Worm (Caenorhabditis elegans) whole organism, L4 larva: ENCODE data around the gene Y71H2AM.14.

Experiments
- D1046.2 ChIP-seq: fragments of 200-800 bp; sonication (Bioruptor generic); IDR thresholded peaks from 2 replicates; pipeline ENCODE4 v1.3.6; 2022; ENCODE audit warnings: missing genetic modification characterization, missing compliant biosample characterization
- F37D6.2 ChIP-seq: sonication (generic microtip); optimal IDR thresholded peaks from 2 replicates; lab custom pipeline; 2016; ENCODE audit warnings: mild to moderate bottlenecking, missing genetic modification characterization, missing compliant biosample characterization
- R02D3.7 ChIP-seq: fragments of 150-350 bp; sonication (generic microtip); optimal IDR thresholded peaks from 3 replicates; lab custom pipeline; 2014; ENCODE audit warnings: missing biosample characterization, missing genetic modification characterization
- T20F7.1 ChIP-seq: fragments of 200-800 bp; sonication (Bioruptor generic); optimal IDR thresholded peaks from 2 replicates; lab custom pipeline; 2018; ENCODE audit warnings: mild to moderate bottlenecking, missing genetic modification characterization, missing compliant biosample characterization
- Y105C5A.15 ChIP-seq: fragments of 200-800 bp; sonication (Bioruptor generic); IDR thresholded peaks from 2 replicates; pipeline ENCODE4 v1.3.6; 2022; ENCODE audit warnings: missing genetic modification characterization, missing compliant biosample characterization
- Y48G9A.11 ChIP-seq: fragments of 200-800 bp; sonication (Bioruptor generic); IDR thresholded peaks from 2 replicates; pipeline ENCODE4 v1.3.6; 2022; ENCODE audit warnings: missing genetic modification reagents, missing genetic modification characterization, missing compliant biosample characterization
- ZK337.2 ChIP-seq: fragments of 200-800 bp; sonication (Bioruptor generic); IDR thresholded peaks from 2 replicates; pipeline ENCODE4 v1.3.6; 2022; ENCODE audit warnings: missing genetic modification reagents, missing genetic modification characterization, missing compliant biosample characterization
- aha-1 ChIP-seq: fragments of 150-350 bp; peaks from one replicate; lab custom pipeline; 2014; ENCODE audit warnings: missing biosample characterization, missing genetic modification characterization
- aly-2 ChIP-seq: sonication (generic microtip); optimal IDR thresholded peaks from 2 replicates; lab custom pipeline; 2018; ENCODE audit warnings: missing biosample characterization, missing genetic modification characterization
- ceh-20 ChIP-seq: fragments of 200-800 bp; sonication (Bioruptor generic); IDR thresholded peaks from 2 replicates; pipeline ENCODE4 v1.3.6; 2022; ENCODE audit warnings: missing genetic modification reagents, missing genetic modification characterization, missing compliant biosample characterization
- ceh-32 ChIP-seq: sonication (generic microtip); optimal IDR thresholded peaks from 2 replicates; lab custom pipeline; 2016; ENCODE audit warnings: mild to moderate bottlenecking, missing genetic modification characterization, missing compliant biosample characterization; ENCODE audit not compliant: poor library complexity
- cey-2 ChIP-seq: sonication (generic microtip); optimal IDR thresholded peaks from 3 replicates; lab custom pipeline; 2017; ENCODE audit warnings: missing genetic modification characterization, mild to moderate bottlenecking, missing compliant biosample characterization, antibody characterized with exemption, borderline replicate concordance; ENCODE audit not compliant: insufficient read depth
- daf-19 ChIP-seq: fragments of 200-800 bp; sonication (Bioruptor generic); conservative IDR thresholded peaks from 2 replicates; pipeline ENCODE4 v1.3.6; 2022; ENCODE audit warnings: missing genetic modification characterization, missing compliant biosample characterization
- dmd-6 ChIP-seq: fragments of 200-800 bp; sonication (Bioruptor generic); IDR thresholded peaks from 2 replicates; pipeline ENCODE4 v1.3.6; 2022; ENCODE audit warnings: missing genetic modification reagents, missing genetic modification characterization, missing compliant biosample characterization
- dve-1 ChIP-seq: sonication (generic microtip); optimal IDR thresholded peaks from 2 replicates; lab custom pipeline; 2017; ENCODE audit warnings: antibody characterized with exemption, mild to moderate bottlenecking, missing genetic modification characterization, missing compliant biosample characterization; ENCODE audit not compliant: insufficient read depth
- fos-1 ChIP-seq: fragments of 150-350 bp; optimal IDR thresholded peaks from 2 replicates; lab custom pipeline; 2014; ENCODE audit warnings: missing biosample characterization, missing genetic modification characterization
- gei-8 ChIP-seq: fragments of 200-800 bp; sonication (Bioruptor generic); optimal IDR thresholded peaks from 2 replicates; lab custom pipeline; 2018; ENCODE audit warnings: mild to moderate bottlenecking, missing genetic modification characterization, missing compliant biosample characterization
- hmg-1.1 ChIP-seq: fragments of 200-800 bp; sonication (Bioruptor generic); IDR thresholded peaks from 2 replicates; pipeline ENCODE4 v1.3.6; 2022; ENCODE audit warnings: missing genetic modification reagents, missing genetic modification characterization, missing compliant biosample characterization
- jun-1 ChIP-seq: fragments of 150-350 bp; optimal IDR thresholded peaks from 2 replicates; lab custom pipeline; 2014; ENCODE audit warnings: missing biosample characterization, missing genetic modification reagents, missing genetic modification characterization
- lim-7 ChIP-seq: fragments of 200-800 bp; sonication (Bioruptor generic); IDR thresholded peaks from 2 replicates; pipeline ENCODE4 v1.3.6; 2022; ENCODE audit warnings: missing genetic modification characterization, missing compliant biosample characterization
- lin-13 ChIP-seq: fragments of 150-350 bp; optimal IDR thresholded peaks from 2 replicates; lab custom pipeline; 2014; ENCODE audit warnings: missing biosample characterization, missing genetic modification reagents, missing genetic modification characterization
- lin-38 ChIP-seq: fragments of 200-800 bp; sonication (Bioruptor generic); IDR thresholded peaks from 2 replicates; pipeline ENCODE4 v1.3.6; 2022; ENCODE audit warnings: missing genetic modification reagents, missing genetic modification characterization, missing compliant biosample characterization
- lir-3 ChIP-seq: sonication (generic microtip); optimal IDR thresholded peaks from 2 replicates; lab custom pipeline; 2016; ENCODE audit warnings: mild to moderate bottlenecking, missing genetic modification characterization, missing compliant biosample characterization
- lsy-2 ChIP-seq, 2 experiments: fragments of 150-350 bp in 1 of 2; sonication (generic microtip) in 1 of 2; optimal IDR thresholded peaks; 2 replicates each; lab custom pipeline; 2014 to 2017; ENCODE audit warnings: missing biosample characterization in 2 of 2, missing genetic modification characterization in 2 of 2
- madf-9 ChIP-seq: fragments of 200-800 bp; sonication (Bioruptor generic); conservative IDR thresholded peaks from 2 replicates; pipeline ENCODE4 v1.3.6; 2022; ENCODE audit warnings: missing genetic modification reagents, missing genetic modification characterization, missing compliant biosample characterization
- mep-1 ChIP-seq: fragments of 150-350 bp; sonication (generic microtip); optimal IDR thresholded peaks from 3 replicates; lab custom pipeline; 2014; ENCODE audit warnings: missing biosample characterization, missing genetic modification characterization
- mxl-2 ChIP-seq: fragments of 200-800 bp; sonication (Bioruptor generic); conservative IDR thresholded peaks from 2 replicates; pipeline ENCODE4 v1.3.6; 2022; ENCODE audit warnings: missing genetic modification reagents, missing genetic modification characterization, missing compliant biosample characterization
- mxl-3 ChIP-seq: fragments of 200-800 bp; sonication (Bioruptor generic); optimal IDR thresholded peaks from 2 replicates; lab custom pipeline; 2018; ENCODE audit warnings: mild to moderate bottlenecking, missing genetic modification characterization, missing compliant biosample characterization
- nhr-10 ChIP-seq: fragments of 150-350 bp; optimal IDR thresholded peaks from 2 replicates; lab custom pipeline; 2014; ENCODE audit warnings: missing biosample characterization, missing genetic modification characterization
- nhr-102 ChIP-seq: sonication (generic microtip); optimal IDR thresholded peaks from 2 replicates; lab custom pipeline; 2016; ENCODE audit warnings: mild to moderate bottlenecking, missing genetic modification characterization, moderate library complexity, missing compliant biosample characterization
- nhr-11 ChIP-seq: fragments of 150-350 bp; optimal IDR thresholded peaks from 2 replicates; lab custom pipeline; 2014; ENCODE audit warnings: missing biosample characterization, missing genetic modification characterization
- nhr-111 ChIP-seq: fragments of 200-800 bp; sonication (Bioruptor generic); optimal IDR thresholded peaks from 2 replicates; lab custom pipeline; 2018; ENCODE audit warnings: mild to moderate bottlenecking, missing genetic modification characterization, missing compliant biosample characterization
- nhr-42 ChIP-seq: fragments of 200-800 bp; sonication (Bioruptor generic); IDR thresholded peaks from 2 replicates; pipeline ENCODE4 v1.3.6; 2022; ENCODE audit warnings: missing genetic modification characterization, missing compliant biosample characterization
- nhr-48 ChIP-seq: sonication (generic microtip); optimal IDR thresholded peaks from 2 replicates; lab custom pipeline; 2016; ENCODE audit warnings: mild to moderate bottlenecking, missing genetic modification characterization, missing compliant biosample characterization
- nhr-6 ChIP-seq: fragments of 150-350 bp; optimal IDR thresholded peaks from 2 replicates; lab custom pipeline; 2014; ENCODE audit warnings: missing biosample characterization, missing genetic modification characterization
- nhr-77 ChIP-seq: fragments of 150-350 bp; optimal IDR thresholded peaks from 2 replicates; lab custom pipeline; 2014; ENCODE audit warnings: missing biosample characterization, missing genetic modification characterization
- snpc-4 ChIP-seq: fragments of 150-350 bp; optimal IDR thresholded peaks from 2 replicates; lab custom pipeline; 2014; ENCODE audit warnings: missing biosample characterization, missing genetic modification characterization
- unc-130 ChIP-seq: sonication (generic microtip); optimal IDR thresholded peaks from 2 replicates; lab custom pipeline; 2016; ENCODE audit warnings: missing genetic modification reagents, missing genetic modification characterization, missing compliant biosample characterization
- unc-39 ChIP-seq: sonication (generic microtip); optimal IDR thresholded peaks from 2 replicates; lab custom pipeline; 2017; ENCODE audit warnings: missing biosample characterization, missing genetic modification characterization
- vab-7 ChIP-seq: fragments of 200-800 bp; sonication (Bioruptor generic); IDR thresholded peaks from 2 replicates; pipeline ENCODE4 v1.3.6; 2022; ENCODE audit warnings: missing genetic modification reagents, missing genetic modification characterization, missing compliant biosample characterization
- zfp-2 ChIP-seq: sonication (generic microtip); optimal IDR thresholded peaks from 2 replicates; lab custom pipeline; 2016; ENCODE audit warnings: mild to moderate bottlenecking, missing genetic modification characterization, missing compliant biosample characterization
- ztf-7 ChIP-seq: fragments of 150-350 bp; optimal IDR thresholded peaks from 2 replicates; lab custom pipeline; 2014; ENCODE audit warnings: missing biosample characterization, missing genetic modification characterization

Y71H2AM.14 gene

ce11 chrIII:2759308-2759707 lies 12.9 kb upstream of the Y71H2AM.14 start (continued):
- no peak for TF ChIP-seq lsy-2 (tag; optimal IDR thresholded peaks at IDR 0.05; lab: Kevin White, UChicago)
- no peak for TF ChIP-seq nhr-48 (tag; lab: Kevin White, UChicago)
- TF ChIP-seq lir-3 (tag; lab: Kevin White, UChicago) = no peak
- TF ChIP-seq zfp-2 (tag; lab: Kevin White, UChicago) = no peak
- peak; percentile 46; the same call in 1 of the 2 replicates for TF ChIP-seq dmd-6 (GFP tag; lab: Robert Waterston, UW)
- no peak for TF ChIP-seq nhr-102 (tag; lab: Kevin White, UChicago)
- no peak for TF ChIP-seq hmg-1.1 (GFP tag; lab: Robert Waterston, UW)
- TF ChIP-seq lin-38 = peak; percentile 21; the same call in 1 of the 2 replicates
- TF ChIP-seq nhr-11 (tag; lab: Kevin White, UChicago) = no peak
- no peak for TF ChIP-seq nhr-6 (tag; lab: Kevin White, UChicago)
- no peak for TF ChIP-seq nhr-111
- TF ChIP-seq aly-2 (tag; lab: Kevin White, UChicago) = no peak
- no peak for TF ChIP-seq vab-7
- no peak for TF ChIP-seq unc-39 (tag; lab: Kevin White, UChicago)
- no peak for TF ChIP-seq ceh-20 (GFP tag; lab: Robert Waterston, UW)
- TF ChIP-seq ZK337.2 (GFP tag; lab: Robert Waterston, UW) = no peak
- TF ChIP-seq nhr-77 (tag; lab: Kevin White, UChicago) = no peak
- TF ChIP-seq daf-19 (GFP tag; lab: Robert Waterston, UW) = no peak
- no peak for TF ChIP-seq F37D6.2 (tag; lab: Kevin White, UChicago)
- TF ChIP-seq mxl-2 = no peak
- TF ChIP-seq dve-1 (tag; lab: Kevin White, UChicago) = no peak
- no peak for TF ChIP-seq gei-8 (GFP tag; lab: Kevin White, UChicago)
- no peak for TF ChIP-seq unc-130
- no peak for TF ChIP-seq Y105C5A.15 (GFP tag; lab: Robert Waterston, UW)
- TF ChIP-seq R02D3.7 (tag; lab: Kevin White, UChicago) = no peak
- TF ChIP-seq cey-2 = no peak
- no peak for TF ChIP-seq mep-1
- TF ChIP-seq fos-1 (tag; lab: Kevin White, UChicago) = no peak
- TF ChIP-seq D1046.2 (GFP tag; lab: Robert Waterston, UW) = no peak
- TF ChIP-seq Y48G9A.11 (GFP tag; lab: Robert Waterston, UW) = no peak
- no peak for TF ChIP-seq T20F7.1
- no peak for TF ChIP-seq ceh-32 (tag; lab: Kevin White, UChicago)
- no peak for TF ChIP-seq snpc-4 (tag; lab: Kevin White, UChicago)

DNA sequence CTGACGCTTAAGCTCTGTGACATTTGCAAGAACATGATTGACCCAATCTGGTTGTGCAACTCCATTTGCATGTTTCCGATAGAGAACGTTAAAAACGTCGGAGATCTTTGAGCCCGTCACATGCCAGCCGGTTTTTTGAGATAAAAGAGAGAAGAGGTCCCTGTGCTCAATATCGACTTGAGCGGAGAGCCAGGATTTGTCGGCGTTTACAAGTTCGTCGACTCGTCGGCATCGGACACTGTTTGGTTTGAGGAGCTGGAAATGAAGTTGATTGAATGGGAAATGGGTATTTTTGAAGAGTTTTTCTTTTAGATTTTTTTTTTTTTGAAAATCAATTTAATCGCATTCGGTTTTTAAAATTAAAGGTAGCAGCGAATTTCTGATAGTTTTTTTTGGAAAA lies 11.6 kb upstream of the Y71H2AM.14 start:
- TF ChIP-seq nhr-42 (GFP tag; lab: Robert Waterston, UW) (no peak), aha-1 (tag; lab: Kevin White, UChicago) (peak; percentile 53), lim-7 (GFP tag; lab: Robert Waterston, UW) (no peak)

DNA sequence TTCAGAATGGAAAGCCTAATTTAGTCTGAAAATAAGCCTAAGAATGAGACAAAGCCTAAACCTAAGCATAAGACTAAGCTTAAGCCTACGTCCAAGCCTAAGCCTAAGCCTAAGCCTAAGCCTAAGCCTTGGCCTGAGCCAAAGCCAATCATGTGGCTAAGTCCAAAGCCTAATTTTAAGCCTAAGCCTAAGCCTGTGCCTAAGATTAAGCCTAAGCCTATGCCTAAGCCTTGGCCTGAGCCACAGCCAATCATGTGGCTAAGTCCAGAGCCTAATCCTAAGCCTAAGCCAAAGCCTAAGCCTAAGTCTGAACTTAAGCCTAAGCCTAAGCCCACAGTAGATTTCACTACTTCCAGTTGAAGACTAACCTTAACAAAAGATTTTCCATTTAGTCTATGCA lies 11.0 kb upstream of the Y71H2AM.14 start:
- 0 out of 2 replicates have a peak, but pooled peaks have one; percentile 34 for TF ChIP-seq Y105C5A.15 (GFP tag; lab: Robert Waterston, UW)
- TF ChIP-seq mxl-3 (GFP tag; lab: Kevin White, UChicago) = no peak
- TF ChIP-seq madf-9 (GFP tag; lab: Robert Waterston, UW) = 0 out of 2 replicates have a peak, but pooled peaks have one; percentile 7

DNA sequence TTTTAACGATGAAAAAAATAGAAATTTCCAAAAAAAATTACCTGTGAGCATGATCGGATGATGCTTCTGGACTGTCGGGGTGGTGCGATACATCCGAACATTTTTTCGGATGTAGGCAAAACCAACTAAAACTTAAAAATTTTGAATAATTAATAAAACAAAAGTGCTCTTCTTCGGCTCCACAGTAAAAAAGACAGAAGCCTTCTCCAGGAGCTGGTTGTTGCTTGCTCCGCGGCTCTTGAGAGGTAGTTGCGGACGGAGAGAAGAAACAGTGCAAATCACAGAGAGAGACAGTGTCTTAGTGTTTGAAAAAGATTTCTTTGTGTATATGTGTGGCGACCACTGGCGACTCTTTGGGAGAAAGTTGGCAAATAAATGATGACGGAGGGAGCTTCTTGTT lies 9.8 kb upstream of the Y71H2AM.14 start, which contains the start of gene gldi-9:
Gene gldi-9 (minus strand): TSS at position 101 of the 400 bp plus-strand sequence.
- TF ChIP-seq lin-13 (GFP tag; lab: Kevin White, UChicago) (no peak), nhr-10 (tag; lab: Kevin White, UChicago) (no peak), jun-1 (tag; lab: Kevin White, UChicago) (no peak), ztf-7 (tag; lab: Kevin White, UChicago) (no peak)
